Fruit fly (Drosophila melanogaster): Measurements from ENCODE around the gene CG34448.

Gene CG34448

DNA sequence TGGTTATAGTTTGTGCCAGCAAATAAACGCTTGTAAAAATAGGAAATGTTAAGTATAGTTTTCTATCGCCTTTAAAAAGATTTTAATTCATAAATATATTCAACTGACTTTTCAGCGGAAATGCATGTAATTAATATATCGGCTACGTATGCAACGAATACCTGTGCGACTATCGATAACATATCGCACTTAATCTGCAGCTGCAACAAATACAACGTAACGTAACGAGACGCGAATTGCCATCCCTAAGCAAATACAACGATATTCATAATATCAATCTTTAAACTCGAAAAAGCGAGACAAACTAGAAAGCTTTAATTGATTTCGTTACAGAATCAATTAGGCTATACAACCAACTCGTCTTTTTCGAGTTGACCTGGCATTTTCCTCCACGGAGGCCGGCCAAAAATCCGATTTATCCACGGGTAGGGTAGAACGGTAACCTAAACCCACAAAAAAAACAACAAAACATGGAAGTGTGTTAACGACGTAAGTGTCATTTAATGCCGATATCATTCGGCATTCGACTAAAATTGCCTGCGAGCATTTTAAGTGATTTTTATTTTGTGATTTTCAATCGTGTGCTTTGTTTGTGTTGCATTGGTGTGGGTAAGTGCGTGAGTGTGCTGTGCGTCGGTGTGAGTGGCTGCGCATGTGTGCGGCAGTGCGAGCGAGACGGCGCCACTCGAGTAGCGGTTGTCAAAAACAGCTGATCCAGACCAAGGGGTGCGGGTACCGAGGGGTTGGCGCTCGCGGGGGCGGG is 41.9 kb downstream of the CG34448 start, which contains the start of gene Atxn7 (continued):
- TF ChIP-seq Nf-YC (tag; optimal IDR thresholded peaks at IDR 0.05) (peak; percentile 42), Xrp1 (GFP tag; IDR thresholded peaks at IDR 0.05) (peak; percentile 30; the same call in 1 of the 2 replicates), Dll (GFP tag; IDR thresholded peaks at IDR 0.05; ENCODE audit: partially characterized antibody) (peak; percentile 92), Fer1 (GFP tag; optimal IDR thresholded peaks at IDR 0.05) (peak; percentile 65), CG8924 (tag; optimal IDR thresholded peaks at IDR 0.05) (peak; percentile 51), Sry-δ (GFP tag; optimal IDR thresholded peaks at IDR 0.05) (peak; percentile 95), abd-A (tag; optimal IDR thresholded peaks at IDR 0.05) (peak; percentile 24), fru (optimal IDR thresholded peaks at IDR 0.05) (no peak), CG7786 (GFP tag; optimal IDR thresholded peaks at IDR 0.05) (peak; percentile 24), so (GFP tag; IDR thresholded peaks at IDR 0.05) (peak; percentile 52), E2f2 (GFP tag; IDR thresholded peaks at IDR 0.05) (peak; percentile 46), CG4854 (GFP tag; optimal IDR thresholded peaks at IDR 0.05) (peak; percentile 73), odd (GFP tag; optimal IDR thresholded peaks at IDR 0.05) (peak; percentile 67), CG30403 (GFP tag; optimal IDR thresholded peaks at IDR 0.05) (peak; percentile 25), zen2 (GFP tag; IDR thresholded peaks at IDR 0.05; ENCODE audit: partially characterized antibody) (peak; percentile 97), CG11456 (GFP tag; IDR thresholded peaks at IDR 0.05) (peak; percentile 81; the same call in 2 of the 3 replicates), CG7357 (GFP tag; IDR thresholded peaks at IDR 0.05) (no peak), lilli (GFP tag; optimal IDR thresholded peaks at IDR 0.05) (peak; percentile 63), CG6654 (GFP tag; optimal IDR thresholded peaks at IDR 0.05) (peak; percentile 23), CG8944 (GFP tag; optimal IDR thresholded peaks at IDR 0.05) (peak; percentile 29), dysf (GFP tag; IDR thresholded peaks at IDR 0.05) (peak; percentile 46; the same call in 2 of the 3 replicates), tin (GFP tag; optimal IDR thresholded peaks at IDR 0.05) (peak; percentile 44), CG1832 (GFP tag; optimal IDR thresholded peaks at IDR 0.05) (peak; percentile 90), CG7928 (GFP tag; optimal IDR thresholded peaks at IDR 0.05) (no peak), CG2116 (GFP tag; optimal IDR thresholded peaks at IDR 0.05) (peak; percentile 93), D19A (tag; optimal IDR thresholded peaks at IDR 0.05) (peak; percentile 46), dati (GFP tag; IDR thresholded peaks at IDR 0.05) (no peak), dpn (GFP tag; optimal IDR thresholded peaks at IDR 0.05) (peak in 1 of 2 experiments; percentile 57), Abd-B (GFP tag; optimal IDR thresholded peaks at IDR 0.05) (peak; percentile 10), CG15696 (tag; optimal IDR thresholded peaks at IDR 0.05) (no peak), Bteb2 (GFP tag; optimal IDR thresholded peaks at IDR 0.05) (peak; percentile 42), HLH3B (GFP tag; IDR thresholded peaks at IDR 0.05) (peak; percentile 59; the same call in 1 of the 2 replicates), HLH54F (GFP tag; optimal IDR thresholded peaks at IDR 0.05) (peak; percentile 31), CG18619 (GFP tag; optimal IDR thresholded peaks at IDR 0.05) (peak; percentile 84), CG33213 (GFP tag; optimal IDR thresholded peaks at IDR 0.05) (peak; percentile 83), CG3065 (GFP tag; optimal IDR thresholded peaks at IDR 0.05) (peak; percentile 40), sr (GFP tag; IDR thresholded peaks at IDR 0.05) (peak; percentile 78), CG8281 (tag; optimal IDR thresholded peaks at IDR 0.05) (no peak), CG9932 (GFP tag; IDR thresholded peaks at IDR 0.05) (peak; percentile 52), CG7271 (tag; optimal IDR thresholded peaks at IDR 0.05) (peak; percentile 88), knrl (GFP tag; IDR thresholded peaks at IDR 0.05; ENCODE audit: partially characterized antibody) (peak; percentile 86), gsb (GFP tag; IDR thresholded peaks at IDR 0.05) (no peak), pan (optimal IDR thresholded peaks at IDR 0.05) (no peak), pan (GFP tag; optimal IDR thresholded peaks at IDR 0.05 in 1 of 2, IDR thresholded peaks at IDR 0.05 in 1 of 2) (peak in 1 of 2 experiments; percentile 72), az2 (GFP tag; optimal IDR thresholded peaks at IDR 0.05) (peak; percentile 24), row (GFP tag; IDR thresholded peaks at IDR 0.05) (peak; percentile 62), pb (GFP tag; optimal IDR thresholded peaks at IDR 0.05) (peak; percentile 48), chm (GFP tag; IDR thresholded peaks at IDR 0.05) (peak; percentile 90), CG13287 (GFP tag; IDR thresholded peaks at IDR 0.05; ENCODE audit: partially characterized antibody) (peak; percentile 89), CoRest (tag; optimal IDR thresholded peaks at IDR 0.05) (peak; percentile 67)
